Worm (Caenorhabditis elegans) whole organism, L4 larva: Measurements from ENCODE around the gene C34F11.5.

Experiments used
- F10B5.3 ChIP-seq: sonication (generic microtip); optimal IDR thresholded peaks from 2 replicates; lab custom pipeline; 2016; ENCODE audit warnings: mild to moderate bottlenecking, missing genetic modification characterization, missing compliant biosample characterization
- F44E2.7 ChIP-seq: fragments of 200-800 bp; sonication (Bioruptor generic); IDR thresholded peaks from 2 replicates; pipeline ENCODE4 v2.1.2; 2022; ENCODE audit warnings: missing genetic modification characterization, missing compliant biosample characterization
- F49E8.2 ChIP-seq: sonication (generic microtip); optimal IDR thresholded peaks from 2 replicates; lab custom pipeline; 2016; ENCODE audit warnings: missing compliant biosample characterization, mild to moderate bottlenecking, missing genetic modification characterization, borderline replicate concordance
- R02D3.7 ChIP-seq: fragments of 150-350 bp; sonication (generic microtip); optimal IDR thresholded peaks from 3 replicates; lab custom pipeline; 2014; ENCODE audit warnings: missing biosample characterization, missing genetic modification characterization
- T20F7.1 ChIP-seq: fragments of 200-800 bp; sonication (Bioruptor generic); optimal IDR thresholded peaks from 2 replicates; lab custom pipeline; 2018; ENCODE audit warnings: mild to moderate bottlenecking, missing genetic modification characterization, missing compliant biosample characterization
- T26A8.4 ChIP-seq: fragments of 200-800 bp; sonication (Bioruptor generic); IDR thresholded peaks from 2 replicates; pipeline ENCODE4 v1.3.6; 2022; ENCODE audit warnings: missing genetic modification characterization, missing compliant biosample characterization
- Y105C5A.15 ChIP-seq: fragments of 200-800 bp; sonication (Bioruptor generic); IDR thresholded peaks from 2 replicates; pipeline ENCODE4 v1.3.6; 2022; ENCODE audit warnings: missing genetic modification characterization, missing compliant biosample characterization
- ZK337.2 ChIP-seq: fragments of 200-800 bp; sonication (Bioruptor generic); IDR thresholded peaks from 2 replicates; pipeline ENCODE4 v1.3.6; 2022; ENCODE audit warnings: missing genetic modification reagents, missing genetic modification characterization, missing compliant biosample characterization
- aha-1 ChIP-seq: fragments of 150-350 bp; peaks from one replicate; lab custom pipeline; 2014; ENCODE audit warnings: missing biosample characterization, missing genetic modification characterization
- ceh-20 ChIP-seq: fragments of 200-800 bp; sonication (Bioruptor generic); IDR thresholded peaks from 2 replicates; pipeline ENCODE4 v1.3.6; 2022; ENCODE audit warnings: missing genetic modification reagents, missing genetic modification characterization, missing compliant biosample characterization
- ceh-32 ChIP-seq: sonication (generic microtip); optimal IDR thresholded peaks from 2 replicates; lab custom pipeline; 2016; ENCODE audit warnings: mild to moderate bottlenecking, missing genetic modification characterization, missing compliant biosample characterization; ENCODE audit not compliant: poor library complexity
- dmd-6 ChIP-seq: fragments of 200-800 bp; sonication (Bioruptor generic); IDR thresholded peaks from 2 replicates; pipeline ENCODE4 v1.3.6; 2022; ENCODE audit warnings: missing genetic modification reagents, missing genetic modification characterization, missing compliant biosample characterization
- dmd-8 ChIP-seq: fragments of 200-800 bp; sonication (Bioruptor generic); IDR thresholded peaks from 2 replicates; pipeline ENCODE4 v1.3.6; 2022; ENCODE audit warnings: missing genetic modification characterization, missing compliant biosample characterization
- dmd-9 ChIP-seq: fragments of 200-800 bp; sonication (Bioruptor generic); IDR thresholded peaks from 2 replicates; pipeline ENCODE4 v1.3.6; 2022; ENCODE audit warnings: missing genetic modification reagents, missing genetic modification characterization, missing compliant biosample characterization
- dpl-1 ChIP-seq: fragments of 150-350 bp; optimal IDR thresholded peaks from 2 replicates; lab custom pipeline; 2014; ENCODE audit warnings: missing biosample characterization, missing genetic modification reagents, missing genetic modification characterization
- dve-1 ChIP-seq: sonication (generic microtip); optimal IDR thresholded peaks from 2 replicates; lab custom pipeline; 2017; ENCODE audit warnings: antibody characterized with exemption, mild to moderate bottlenecking, missing genetic modification characterization, missing compliant biosample characterization; ENCODE audit not compliant: insufficient read depth
- fkh-10 ChIP-seq: fragments of 150-350 bp; optimal IDR thresholded peaks from 2 replicates; lab custom pipeline; 2014; ENCODE audit warnings: missing biosample characterization, missing genetic modification reagents, missing genetic modification characterization
- fos-1 ChIP-seq: fragments of 150-350 bp; optimal IDR thresholded peaks from 2 replicates; lab custom pipeline; 2014; ENCODE audit warnings: missing biosample characterization, missing genetic modification characterization
- hif-1 ChIP-seq, 2 experiments: sonication (generic microtip); optimal IDR thresholded peaks; 2 replicates each; lab custom pipeline; 2016 to 2017; ENCODE audit warnings: missing compliant biosample characterization in 2 of 2, missing genetic modification characterization in 2 of 2, missing genetic modification reagents in 2 of 2, missing genotype in 2 of 2, mild to moderate bottlenecking in 1 of 2
- hlh-30 ChIP-seq: sonication (generic microtip); optimal IDR thresholded peaks from 2 replicates; lab custom pipeline; 2017; ENCODE audit warnings: antibody characterized with exemption, mild to moderate bottlenecking, missing genetic modification characterization, missing compliant biosample characterization; ENCODE audit not compliant: insufficient read depth
- jun-1 ChIP-seq: fragments of 150-350 bp; optimal IDR thresholded peaks from 2 replicates; lab custom pipeline; 2014; ENCODE audit warnings: missing biosample characterization, missing genetic modification reagents, missing genetic modification characterization
- lim-7 ChIP-seq: fragments of 200-800 bp; sonication (Bioruptor generic); IDR thresholded peaks from 2 replicates; pipeline ENCODE4 v1.3.6; 2022; ENCODE audit warnings: missing genetic modification characterization, missing compliant biosample characterization
- lin-1 ChIP-seq: fragments of 200-800 bp; sonication (Bioruptor generic); IDR thresholded peaks from 2 replicates; pipeline ENCODE4 v1.3.6; 2022; ENCODE audit warnings: missing genetic modification reagents, missing genetic modification characterization, missing compliant biosample characterization
- lin-13 ChIP-seq: fragments of 150-350 bp; optimal IDR thresholded peaks from 2 replicates; lab custom pipeline; 2014; ENCODE audit warnings: missing biosample characterization, missing genetic modification reagents, missing genetic modification characterization
- lin-15B ChIP-seq: fragments of 150-350 bp; sonication (generic microtip); optimal IDR thresholded peaks from 3 replicates; lab custom pipeline; 2014; ENCODE audit warnings: missing biosample characterization, missing genetic modification characterization
- nhr-10 ChIP-seq: fragments of 150-350 bp; optimal IDR thresholded peaks from 2 replicates; lab custom pipeline; 2014; ENCODE audit warnings: missing biosample characterization, missing genetic modification characterization
- nhr-28 ChIP-seq: fragments of 150-350 bp; optimal IDR thresholded peaks from 2 replicates; lab custom pipeline; 2014; ENCODE audit warnings: missing biosample characterization, missing genetic modification characterization
- nhr-6 ChIP-seq: fragments of 150-350 bp; optimal IDR thresholded peaks from 2 replicates; lab custom pipeline; 2014; ENCODE audit warnings: missing biosample characterization, missing genetic modification characterization
- php-3 ChIP-seq: fragments of 200-800 bp; sonication (Bioruptor generic); IDR thresholded peaks from 2 replicates; pipeline ENCODE4 v1.3.6; 2022; ENCODE audit warnings: missing genetic modification reagents, missing genetic modification characterization, missing compliant biosample characterization
- rbr-2 ChIP-seq: sonication (generic microtip); optimal IDR thresholded peaks from 2 replicates; lab custom pipeline; 2016; ENCODE audit warnings: missing genotype, missing genetic modification characterization, missing compliant biosample characterization
- set-16 ChIP-seq: fragments of 200-800 bp; sonication (Bioruptor generic); IDR thresholded peaks from 2 replicates; pipeline ENCODE4 v1.3.6; 2022; ENCODE audit warnings: missing genetic modification reagents, missing genetic modification characterization, missing compliant biosample characterization
- snpc-1.2 ChIP-seq: fragments of 200-800 bp; sonication (Bioruptor generic); IDR thresholded peaks from 2 replicates; pipeline ENCODE4 v1.3.6; 2022; ENCODE audit warnings: missing genetic modification reagents, missing genetic modification characterization, missing compliant biosample characterization
- unc-130 ChIP-seq: sonication (generic microtip); optimal IDR thresholded peaks from 2 replicates; lab custom pipeline; 2016; ENCODE audit warnings: missing genetic modification reagents, missing genetic modification characterization, missing compliant biosample characterization
- unc-62 ChIP-seq, 3 experiments: fragments of 150-350 bp in 1 of 3; sonication (generic microtip); optimal IDR thresholded peaks in 2 of 3; peaks in 1 of 3; 1 replicate in 1 of 3; 2 replicates in 2 of 3; lab custom pipeline; 2014 to 2017; ENCODE audit warnings: missing biosample characterization in 3 of 3, missing genetic modification characterization in 3 of 3, missing genetic modification reagents in 3 of 3, missing genotype in 1 of 3
- zag-1 ChIP-seq: fragments of 150-350 bp; optimal IDR thresholded peaks from 2 replicates; lab custom pipeline; 2014; ENCODE audit warnings: missing biosample characterization, missing genetic modification characterization
- zip-11 ChIP-seq: fragments of 200-800 bp; sonication (Bioruptor generic); IDR thresholded peaks from 2 replicates; pipeline ENCODE4 v1.3.6; 2022; ENCODE audit warnings: missing genetic modification characterization, missing compliant biosample characterization
- zip-2 ChIP-seq: fragments of 150-350 bp; optimal IDR thresholded peaks from 2 replicates; lab custom pipeline; 2014; ENCODE audit warnings: missing biosample characterization, missing genetic modification characterization

Gene C34F11.5

DNA sequence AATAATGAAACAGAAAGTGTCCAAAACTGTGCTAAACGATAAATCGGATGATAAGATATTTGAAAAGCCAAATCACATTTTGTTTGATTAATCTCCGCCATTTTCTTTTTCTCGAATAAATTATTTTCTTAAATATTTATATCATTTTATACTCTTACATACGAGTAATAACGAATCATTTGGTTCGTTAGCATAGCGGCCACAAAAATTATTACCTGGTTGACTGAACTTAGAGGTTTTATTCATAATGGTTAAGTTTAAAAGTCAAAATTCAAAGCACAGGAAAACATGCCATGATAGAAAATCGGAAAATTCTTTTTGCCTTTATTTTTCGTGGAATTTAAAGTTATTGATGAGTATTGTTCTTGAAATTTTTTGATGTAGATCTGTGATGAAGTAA, 32.3 kb upstream of the C34F11.5 start, which contains the start of gene srb-5:
Gene srb-5 (minus strand): TSS at position 101 of the 400 bp plus-strand sequence.
- TF ChIP-seq R02D3.7 (no peak), nhr-10 (tag; lab: Kevin White, UChicago) (no peak), hif-1 (tag; optimal IDR thresholded peaks at IDR 0.05; lab: Kevin White, UChicago) (no peak), T26A8.4 (GFP tag; lab: Robert Waterston, UW) (no peak), Y105C5A.15 (no peak), unc-62 (GFP tag; optimal IDR thresholded peaks at IDR 0.05 in 1 of 2; lab: Kevin White, UChicago) (no peak), unc-62 (tag; optimal IDR thresholded peaks at IDR 0.05; lab: Kevin White, UChicago) (no peak), F10B5.3 (tag; lab: Kevin White, UChicago) (no peak), ZK337.2 (GFP tag; lab: Robert Waterston, UW) (no peak), nhr-6 (tag; lab: Kevin White, UChicago) (no peak), dve-1 (tag; lab: Kevin White, UChicago) (no peak), jun-1 (tag; lab: Kevin White, UChicago) (no peak), zip-2 (tag; lab: Kevin White, UChicago) (no peak), dmd-9 (GFP tag; lab: Robert Waterston, UW) (no peak), F49E8.2 (tag; lab: Kevin White, UChicago) (no peak), fkh-10 (GFP tag; lab: Kevin White, UChicago) (no peak), nhr-28 (tag; lab: Kevin White, UChicago) (no peak), set-16 (no peak), zag-1 (no peak), dmd-6 (GFP tag; lab: Robert Waterston, UW) (no peak)

DNA sequence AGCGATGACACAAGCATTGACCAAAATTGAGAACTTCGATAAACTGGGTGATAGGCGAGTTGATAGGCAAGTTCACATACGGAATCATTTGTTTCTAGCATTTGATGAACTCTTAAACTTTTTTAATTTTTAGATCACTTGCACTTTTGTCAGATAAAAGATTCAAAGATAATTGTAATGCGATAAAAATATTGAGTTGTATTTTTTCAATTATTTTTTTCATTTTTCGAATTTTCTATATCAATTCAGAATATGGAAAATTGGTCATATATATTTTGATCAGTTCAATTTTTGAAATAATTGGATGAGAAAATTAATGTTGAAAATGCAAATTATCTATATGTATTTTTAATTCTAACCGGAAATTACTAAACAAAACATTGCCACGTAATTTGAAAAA, 28.9 kb upstream of the C34F11.5 start, which contains the start of gene srb-3:
Gene srb-3 (minus strand): TSS at position 101 of the 400 bp plus-strand sequence.
- no peak for TF ChIP-seq hlh-30 (tag; lab: Kevin White, UChicago)
- no peak for TF ChIP-seq T20F7.1 (GFP tag; lab: Kevin White, UChicago)

DNA sequence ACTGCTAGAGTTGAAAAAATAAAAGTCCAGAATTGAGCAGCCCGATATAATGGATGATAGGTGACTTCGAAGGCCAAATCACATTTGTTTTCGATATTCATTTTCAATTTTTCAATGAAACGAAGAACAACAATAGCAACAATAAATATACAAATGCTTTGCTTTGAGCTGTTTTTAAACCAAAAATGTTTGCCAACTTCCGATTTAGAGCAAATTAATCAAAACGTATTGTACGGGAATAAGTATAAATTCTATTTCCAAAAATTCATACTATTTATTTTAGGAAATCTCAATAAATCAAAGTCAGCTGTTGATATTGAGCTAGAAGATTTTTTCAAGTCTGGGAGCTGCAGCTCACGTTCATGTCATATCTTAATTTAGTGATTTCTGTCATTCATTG, 24.7 kb upstream of the C34F11.5 start, which contains the start of gene srb-1:
Gene srb-1 (minus strand): TSS at position 101 of the 400 bp plus-strand sequence.
- TF ChIP-seq dmd-6 (GFP tag; lab: Robert Waterston, UW) = no peak
- peak in 1 of 2 experiments; percentile 15 for TF ChIP-seq unc-62 (GFP tag; optimal IDR thresholded peaks at IDR 0.05 in 1 of 2; lab: Kevin White, UChicago)
- no peak for TF ChIP-seq unc-62 (tag; optimal IDR thresholded peaks at IDR 0.05; lab: Kevin White, UChicago)

DNA sequence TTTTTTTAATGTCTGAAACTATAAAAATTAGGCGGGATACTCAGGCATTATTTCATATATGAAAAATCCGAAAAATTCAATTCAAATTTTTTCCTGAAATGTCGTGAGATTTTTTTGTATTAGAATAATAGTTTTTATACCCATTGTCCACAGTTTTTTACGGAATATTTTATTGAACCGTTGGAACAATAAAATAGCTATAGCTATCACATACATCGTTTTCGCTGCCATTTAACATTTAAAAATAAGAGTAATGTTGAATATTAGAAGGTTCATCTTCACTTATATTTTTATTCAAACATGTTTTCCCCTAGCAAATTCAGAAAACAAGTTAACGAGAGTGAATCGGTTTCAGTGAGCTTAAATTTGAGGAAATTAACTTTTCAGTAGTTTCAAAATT, 24.0 kb upstream of the C34F11.5 start, which contains the start of gene C27D6.15:
Gene C27D6.15 (plus strand): TSS at position 301 of the 400 bp plus-strand sequence.
- TF ChIP-seq F10B5.3 (tag; lab: Kevin White, UChicago) (no peak), snpc-1.2 (no peak), unc-62 (GFP tag; optimal IDR thresholded peaks at IDR 0.05 in 1 of 2; lab: Kevin White, UChicago) (no peak), unc-62 (tag; optimal IDR thresholded peaks at IDR 0.05; lab: Kevin White, UChicago) (no peak), lin-15B (tag; lab: Kevin White, UChicago) (no peak), dmd-8 (no peak), rbr-2 (no peak), lim-7 (GFP tag; lab: Robert Waterston, UW) (no peak), lin-1 (GFP tag; lab: Robert Waterston, UW) (no peak)

DNA sequence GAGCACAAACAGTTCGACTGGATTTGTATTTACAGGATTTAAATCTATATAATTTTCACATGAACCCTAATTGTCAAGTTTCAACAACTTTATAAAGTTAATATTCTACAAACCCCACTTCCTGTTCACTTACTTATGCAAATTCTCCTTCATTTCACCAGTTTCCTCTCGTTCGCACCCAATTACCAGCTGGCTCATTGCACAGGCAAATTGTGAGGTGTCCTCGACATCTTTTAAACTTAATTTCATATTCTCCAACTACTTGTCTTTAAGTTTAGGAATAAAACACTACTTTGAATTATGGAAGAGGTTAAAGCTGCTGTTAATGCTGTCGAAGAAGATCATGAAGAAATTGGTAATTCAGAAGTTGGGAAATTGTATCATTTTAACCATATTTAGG, 23.2 kb upstream of the C34F11.5 start, which contains the start of gene C27D6.1:
Gene C27D6.1 (plus strand): TSS at position 301 of the 400 bp plus-strand sequence.
- peak in 1 of 2 experiments; percentile 74 for TF ChIP-seq unc-62 (GFP tag; optimal IDR thresholded peaks at IDR 0.05 in 1 of 2; lab: Kevin White, UChicago)
- no peak for TF ChIP-seq unc-62 (tag; optimal IDR thresholded peaks at IDR 0.05; lab: Kevin White, UChicago)
- no peak for TF ChIP-seq lin-13
- no peak for TF ChIP-seq ceh-32
- no peak for TF ChIP-seq dve-1 (tag; lab: Kevin White, UChicago)
- no peak for TF ChIP-seq ceh-20 (GFP tag; lab: Robert Waterston, UW)
- TF ChIP-seq unc-130 (GFP tag; lab: Kevin White, UChicago) = no peak
- no peak for TF ChIP-seq php-3
- peak; percentile 5 for TF ChIP-seq aha-1 (tag; lab: Kevin White, UChicago)
- no peak for TF ChIP-seq dmd-9 (GFP tag; lab: Robert Waterston, UW)
- no peak for TF ChIP-seq dpl-1 (GFP tag; lab: Kevin White, UChicago)
- TF ChIP-seq fkh-10 (GFP tag; lab: Kevin White, UChicago) = no peak
- no peak for TF ChIP-seq fos-1
- no peak for TF ChIP-seq zip-11
- TF ChIP-seq F44E2.7 (GFP tag; lab: Robert Waterston, UW) = no peak
